Fruit fly (Drosophila melanogaster) whole organism, prepupa: ENCODE measurements around the gene VhaPPA1-2.

ENCODE experiments used
- CG6854 ChIP-seq: fragments of 200-800 bp; sonication (Bioruptor generic); optimal IDR thresholded peaks from 2 replicates; lab custom pipeline; 2017; ENCODE audit warnings: missing biosample characterization, mild to moderate bottlenecking, missing genetic modification characterization
- CG7368 ChIP-seq: fragments of 200-800 bp; sonication (Bioruptor generic); optimal IDR thresholded peaks from 3 replicates; lab custom pipeline; 2016; ENCODE audit warnings: missing biosample characterization, missing genetic modification characterization
- Smox ChIP-seq: fragments of 200-800 bp; sonication (Bioruptor generic); optimal IDR thresholded peaks from 3 replicates; lab custom pipeline; 2016; ENCODE audit warnings: missing biosample characterization, missing genetic modification characterization
- Sox102F ChIP-seq: fragments of 200-800 bp; sonication (Bioruptor generic); optimal IDR thresholded peaks from 2 replicates; lab custom pipeline; 2016; ENCODE audit warnings: missing biosample characterization, mild to moderate bottlenecking, missing genetic modification characterization
- esn ChIP-seq: fragments of 200-800 bp; sonication (Bioruptor generic); optimal IDR thresholded peaks from 2 replicates; lab custom pipeline; 2016; ENCODE audit warnings: missing biosample characterization, mild to moderate bottlenecking, missing genetic modification characterization, moderate library complexity
- spab ChIP-seq: fragments of 200-800 bp; sonication (Bioruptor generic); optimal IDR thresholded peaks from 2 replicates; lab custom pipeline; 2017; ENCODE audit warnings: missing biosample characterization, mild to moderate bottlenecking, missing genetic modification characterization, missing genetic modification reagents

dm6 chr3R:14901408-14902352 lies 1.6 kb upstream of the VhaPPA1-2 start, which contains the start of gene RpS5b:
- peak; percentile 5 for TF ChIP-seq CG6854 (GFP tag; lab: Kevin White, UChicago)
- TF ChIP-seq Sox102F (GFP tag; lab: Kevin White, UChicago): no peak
- no peak for TF ChIP-seq Smox
- no peak for TF ChIP-seq CG7368 (GFP tag; lab: Kevin White, UChicago)
- no peak for TF ChIP-seq esn (GFP tag; lab: Kevin White, UChicago)
- no peak for TF ChIP-seq spab (GFP tag; lab: Kevin White, UChicago)
